Worm (Caenorhabditis elegans) whole organism, L2 larva: ENCODE results near the gene ZC449.7.

Source experiments
- C34F6.9 ChIP-seq: fragments of 150-350 bp; optimal IDR thresholded peaks from 2 replicates; lab custom pipeline; 2014; ENCODE audit warnings: missing biosample characterization, missing genetic modification characterization
- F13H6.1 ChIP-seq: sonication (generic microtip); optimal IDR thresholded peaks from 2 replicates; lab custom pipeline; 2016; ENCODE audit warnings: missing genetic modification characterization, missing compliant biosample characterization
- Y55F3AM.14 ChIP-seq: fragments of 200-800 bp; sonication (Bioruptor generic); optimal IDR thresholded peaks from 2 replicates; lab custom pipeline; 2018; ENCODE audit warnings: mild to moderate bottlenecking, missing genetic modification characterization, missing compliant biosample characterization
- ZK546.5 ChIP-seq: sonication (generic microtip); optimal IDR thresholded peaks from 2 replicates; lab custom pipeline; 2017; ENCODE audit warnings: missing biosample characterization, missing genetic modification characterization
- alr-1 ChIP-seq: fragments of 150-350 bp; optimal IDR thresholded peaks from 2 replicates; lab custom pipeline; 2014; ENCODE audit warnings: missing biosample characterization, missing genetic modification characterization
- aly-2 ChIP-seq: fragments of 150-350 bp; optimal IDR thresholded peaks from 2 replicates; lab custom pipeline; 2014; ENCODE audit warnings: missing biosample characterization, missing genetic modification characterization
- blmp-1 ChIP-seq: sonication (generic microtip); optimal IDR thresholded peaks from 2 replicates; lab custom pipeline; 2017; ENCODE audit warnings: missing genetic modification characterization, mild to moderate bottlenecking, missing compliant biosample characterization, antibody characterized with exemption, moderate library complexity; ENCODE audit not compliant: insufficient read depth
- ceh-16 ChIP-seq: fragments of 150-350 bp; optimal IDR thresholded peaks from 2 replicates; lab custom pipeline; 2014; ENCODE audit warnings: missing biosample characterization, missing genetic modification characterization
- dmd-4 ChIP-seq: sonication (generic microtip); optimal IDR thresholded peaks from 2 replicates; lab custom pipeline; 2017; ENCODE audit warnings: missing biosample characterization, missing genetic modification characterization
- egl-27 ChIP-seq: sonication (generic microtip); optimal IDR thresholded peaks from 3 replicates; lab custom pipeline; 2017; ENCODE audit warnings: missing biosample characterization, missing genetic modification reagents, missing genetic modification characterization
- elt-1 ChIP-seq: fragments of 150-350 bp; optimal IDR thresholded peaks from 2 replicates; lab custom pipeline; 2014; ENCODE audit warnings: missing biosample characterization, missing genetic modification characterization
- fos-1 ChIP-seq: fragments of 150-350 bp; optimal IDR thresholded peaks from 2 replicates; lab custom pipeline; 2014; ENCODE audit warnings: missing biosample characterization, missing genetic modification characterization
- gmeb-1 ChIP-seq: fragments of 150-350 bp; optimal IDR thresholded peaks from 2 replicates; lab custom pipeline; 2014; ENCODE audit warnings: missing biosample characterization, missing genetic modification characterization
- lin-11 ChIP-seq: fragments of 150-350 bp; sonication (generic microtip); optimal IDR thresholded peaks from 2 replicates; lab custom pipeline; 2014; ENCODE audit warnings: missing biosample characterization, missing genetic modification characterization, inconsistent platforms, mixed read lengths
- lin-13 ChIP-seq: fragments of 150-350 bp; optimal IDR thresholded peaks from 2 replicates; lab custom pipeline; 2014; ENCODE audit warnings: missing biosample characterization, missing genetic modification reagents, missing genetic modification characterization
- lsy-2 ChIP-seq, 2 experiments: fragments of 150-350 bp in 1 of 2; sonication (generic microtip) in 1 of 2; optimal IDR thresholded peaks; 2 replicates each; lab custom pipeline; 2014 to 2017; ENCODE audit warnings: missing biosample characterization in 2 of 2, missing genetic modification characterization in 2 of 2
- mab-5 ChIP-seq: fragments of 150-350 bp; optimal IDR thresholded peaks from 2 replicates; lab custom pipeline; 2014; ENCODE audit warnings: missing biosample characterization, missing genetic modification characterization
- mbf-1 ChIP-seq: sonication (generic microtip); optimal IDR thresholded peaks from 2 replicates; lab custom pipeline; 2017; ENCODE audit warnings: missing biosample characterization, missing genetic modification characterization
- nhr-11 ChIP-seq: fragments of 150-350 bp; optimal IDR thresholded peaks from 2 replicates; lab custom pipeline; 2014; ENCODE audit warnings: missing biosample characterization, missing genetic modification characterization
- nhr-12 ChIP-seq: fragments of 150-350 bp; optimal IDR thresholded peaks from 2 replicates; lab custom pipeline; 2014; ENCODE audit warnings: missing biosample characterization, missing genetic modification characterization
- nhr-129 ChIP-seq: fragments of 150-350 bp; optimal IDR thresholded peaks from 2 replicates; lab custom pipeline; 2014; ENCODE audit warnings: missing biosample characterization, missing genetic modification characterization
- nhr-21 ChIP-seq: fragments of 150-350 bp; optimal IDR thresholded peaks from 2 replicates; lab custom pipeline; 2014; ENCODE audit warnings: missing biosample characterization, missing genetic modification characterization
- nhr-23 ChIP-seq: fragments of 150-350 bp; optimal IDR thresholded peaks from 2 replicates; lab custom pipeline; 2014; ENCODE audit warnings: missing biosample characterization, missing genetic modification reagents, missing genetic modification characterization
- nhr-237 ChIP-seq: fragments of 150-350 bp; optimal IDR thresholded peaks from 2 replicates; lab custom pipeline; 2014; ENCODE audit warnings: missing biosample characterization, missing genetic modification characterization
- nhr-25 ChIP-seq: fragments of 150-350 bp; sonication (generic microtip); optimal IDR thresholded peaks from 3 replicates; lab custom pipeline; 2014; ENCODE audit warnings: missing biosample characterization, missing genetic modification characterization
- nhr-6 ChIP-seq: fragments of 150-350 bp; optimal IDR thresholded peaks from 2 replicates; lab custom pipeline; 2014; ENCODE audit warnings: missing biosample characterization, missing genetic modification characterization
- nhr-77 ChIP-seq: fragments of 150-350 bp; optimal IDR thresholded peaks from 2 replicates; lab custom pipeline; 2014; ENCODE audit warnings: missing biosample characterization, missing genetic modification characterization
- peb-1 ChIP-seq: fragments of 150-350 bp; optimal IDR thresholded peaks from 2 replicates; lab custom pipeline; 2014; ENCODE audit warnings: missing biosample characterization, missing genetic modification characterization
- sem-4 ChIP-seq: fragments of 150-350 bp; optimal IDR thresholded peaks from 2 replicates; lab custom pipeline; 2014; ENCODE audit warnings: missing biosample characterization, missing genetic modification reagents, missing genetic modification characterization
- skn-1 ChIP-seq: sonication (generic microtip); optimal IDR thresholded peaks from 2 replicates; lab custom pipeline; 2017; ENCODE audit warnings: missing biosample characterization, missing genetic modification characterization
- sma-9 ChIP-seq, 2 experiments: fragments of 150-350 bp in 1 of 2; sonication (generic microtip) in 1 of 2; optimal IDR thresholded peaks; 2 replicates each; lab custom pipeline; 2014 to 2016; ENCODE audit warnings: missing genetic modification characterization in 2 of 2, mild to moderate bottlenecking in 1 of 2, missing biosample characterization in 1 of 2, missing compliant biosample characterization in 1 of 2, missing genetic modification reagents in 1 of 2, moderate library complexity in 1 of 2
- snpc-4 ChIP-seq: fragments of 150-350 bp; optimal IDR thresholded peaks from 2 replicates; lab custom pipeline; 2014; ENCODE audit warnings: missing biosample characterization, missing genetic modification characterization
- unc-39 ChIP-seq: fragments of 150-350 bp; optimal IDR thresholded peaks from 2 replicates; lab custom pipeline; 2014; ENCODE audit warnings: missing biosample characterization, missing genetic modification characterization
- zag-1 ChIP-seq: fragments of 150-350 bp; optimal IDR thresholded peaks from 2 replicates; lab custom pipeline; 2014; ENCODE audit warnings: missing biosample characterization, missing genetic modification characterization
- ztf-11 ChIP-seq: sonication (generic microtip); optimal IDR thresholded peaks from 2 replicates; lab custom pipeline; 2017; ENCODE audit warnings: missing biosample characterization, missing genetic modification characterization
- ztf-4 ChIP-seq: fragments of 150-350 bp; optimal IDR thresholded peaks from 2 replicates; lab custom pipeline; 2014; ENCODE audit warnings: missing biosample characterization, missing genetic modification characterization

Gene ZC449.7

ce11 chrX:5033868-5034267 lies 20.0 kb downstream of the ZC449.7 start, which contains the start of gene ZC449.4:
ZC449.4 (minus strand) TSS chrX:5033968.
- TF ChIP-seq alr-1 (tag; lab: Kevin White, UChicago) (no peak), nhr-237 (no peak), lsy-2 (tag; optimal IDR thresholded peaks at IDR 0.05; lab: Kevin White, UChicago) (no peak), aly-2 (tag; lab: Kevin White, UChicago) (no peak), ZK546.5 (tag; lab: Kevin White, UChicago) (no peak), gmeb-1 (no peak), egl-27 (tag; lab: Kevin White, UChicago) (no peak), nhr-23 (no peak), F13H6.1 (tag; lab: Kevin White, UChicago) (no peak), ztf-4 (tag; lab: Kevin White, UChicago) (no peak)

- TF ChIP-seq snpc-4 (no peak), ztf-11 (tag; lab: Kevin White, UChicago) (no peak), aly-2 (tag; lab: Kevin White, UChicago) (no peak), nhr-23 (no peak), mbf-1 (tag; lab: Kevin White, UChicago) (no peak), Y55F3AM.14 (GFP tag; lab: Kevin White, UChicago) (no peak), nhr-237 (no peak), zag-1 (tag; lab: Kevin White, UChicago) (no peak), peb-1 (tag; lab: Kevin White, UChicago) (no peak), F13H6.1 (tag; lab: Kevin White, UChicago) (no peak), nhr-6 (tag; lab: Kevin White, UChicago) (no peak), ZK546.5 (tag; lab: Kevin White, UChicago) (no peak), unc-39 (tag; lab: Kevin White, UChicago) (no peak), skn-1 (tag; lab: Kevin White, UChicago) (no peak), elt-1 (no peak), sma-9 (GFP tag; optimal IDR thresholded peaks at IDR 0.05; lab: Kevin White, UChicago) (no peak), sma-9 (tag; optimal IDR thresholded peaks at IDR 0.05; lab: Kevin White, UChicago) (no peak), C34F6.9 (tag; lab: Kevin White, UChicago) (no peak), nhr-25 (tag; lab: Kevin White, UChicago) (no peak)
- TF ChIP-seq, all 48 proteins: peak for 0
These were observed 23.8 kb downstream of the ZC449.7 start, which contains the start of gene ZC449.5 for ce11 chrX:5037673-5038072. ZC449.5 (minus strand) TSS chrX:5037773.

DNA sequence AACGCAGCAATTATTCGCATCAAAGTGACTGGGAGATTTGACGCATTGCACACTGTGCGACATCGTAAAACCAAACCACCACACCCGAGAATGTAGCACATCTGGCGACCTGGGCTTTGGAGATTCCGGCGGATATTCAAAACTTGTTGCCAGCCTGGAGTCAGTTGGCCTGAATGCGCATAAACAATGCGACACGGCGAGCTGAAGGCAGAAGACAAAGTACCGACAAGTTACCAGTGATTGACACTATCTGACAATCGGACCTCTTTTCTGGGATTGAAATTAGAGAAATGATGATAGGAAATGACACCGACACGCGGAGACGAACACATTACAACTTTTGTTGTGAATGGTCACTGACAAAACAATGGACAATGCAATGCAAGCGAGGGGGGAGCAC lies 24.9 kb downstream of the ZC449.7 start:
- TF ChIP-seq ceh-16 (no peak), nhr-12 (tag; lab: Kevin White, UChicago) (no peak), sma-9 (GFP tag; optimal IDR thresholded peaks at IDR 0.05; lab: Kevin White, UChicago) (no peak), sma-9 (tag; optimal IDR thresholded peaks at IDR 0.05; lab: Kevin White, UChicago) (no peak), fos-1 (tag; lab: Kevin White, UChicago) (no peak), blmp-1 (tag; lab: Kevin White, UChicago) (no peak), mbf-1 (tag; lab: Kevin White, UChicago) (no peak), dmd-4 (tag; lab: Kevin White, UChicago) (no peak)

- TF ChIP-seq fos-1 (tag; lab: Kevin White, UChicago) (no peak), nhr-21 (tag; lab: Kevin White, UChicago) (no peak), alr-1 (tag; lab: Kevin White, UChicago) (no peak), ztf-11 (tag; lab: Kevin White, UChicago) (no peak), ceh-16 (no peak), C34F6.9 (tag; lab: Kevin White, UChicago) (no peak), peb-1 (tag; lab: Kevin White, UChicago) (no peak), lin-13 (GFP tag; lab: Kevin White, UChicago) (no peak), mab-5 (no peak), zag-1 (tag; lab: Kevin White, UChicago) (no peak), nhr-11 (tag; lab: Kevin White, UChicago) (no peak), nhr-77 (tag; lab: Kevin White, UChicago) (no peak), sem-4 (tag; lab: Kevin White, UChicago) (no peak), F13H6.1 (tag; lab: Kevin White, UChicago) (no peak), nhr-6 (tag; lab: Kevin White, UChicago) (no peak)
These were observed 26.2 kb downstream of the ZC449.7 start for ce11 chrX:5040038-5040437.

- TF ChIP-seq lin-11 (tag; lab: Kevin White, UChicago) (no peak), blmp-1 (tag; lab: Kevin White, UChicago) (no peak), mab-5 (no peak), peb-1 (tag; lab: Kevin White, UChicago) (no peak), ZK546.5 (tag; lab: Kevin White, UChicago) (no peak), ztf-11 (tag; lab: Kevin White, UChicago) (no peak), nhr-25 (tag; lab: Kevin White, UChicago) (no peak), skn-1 (tag; lab: Kevin White, UChicago) (no peak), nhr-129 (tag; lab: Kevin White, UChicago) (no peak)
These were observed 30.0 kb downstream of the ZC449.7 start, which contains the start of gene Y64H9A.2 for ce11 chrX:5043887-5044286. Y64H9A.2 (plus strand) TSS chrX:5043976.
